Fruit fly (Drosophila melanogaster): ENCODE results near the gene CG15535.

dm6 chr3R:30425622-30426021, 1.9 kb upstream of the CG15535 start:
- no peak for TF ChIP-seq CG13775 (GFP tag; optimal IDR thresholded peaks at IDR 0.05)
- no peak for TF ChIP-seq CG5953 (GFP tag; IDR thresholded peaks at IDR 0.05)
- no peak for TF ChIP-seq HmgD (GFP tag; optimal IDR thresholded peaks at IDR 0.05)

All from whole organism, embryonic.